Worm (Caenorhabditis elegans) whole organism, L3 larva: ENCODE results near the gene Y43F8B.3.

ENCODE experiments used
- ZK546.5 ChIP-seq: sonication (generic microtip); optimal IDR thresholded peaks from 2 replicates; lab custom pipeline; 2017; ENCODE audit warnings: missing biosample characterization, missing genetic modification characterization
- ama-1 ChIP-seq: fragments of 150-350 bp; optimal IDR thresholded peaks from 2 replicates; lab custom pipeline; 2018
- eor-1 ChIP-seq, 2 experiments: fragments of 150-350 bp; optimal IDR thresholded peaks; 2 replicates each; lab custom pipeline; 2014 to 2018; ENCODE audit warnings: missing biosample characterization in 2 of 2, missing genetic modification characterization in 2 of 2
- lin-39 ChIP-seq: fragments of 150-350 bp; optimal IDR thresholded peaks from 2 replicates; lab custom pipeline; 2018; ENCODE audit warnings: missing biosample characterization, missing genetic modification reagents, missing genetic modification characterization
- nhr-12 ChIP-seq: fragments of 150-350 bp; optimal IDR thresholded peaks from 2 replicates; lab custom pipeline; 2014; ENCODE audit warnings: missing biosample characterization, missing genetic modification characterization
- nhr-25 ChIP-seq: sonication (generic microtip); optimal IDR thresholded peaks from 2 replicates; lab custom pipeline; 2017; ENCODE audit warnings: missing biosample characterization, missing genetic modification characterization
- nhr-67 ChIP-seq: fragments of 150-350 bp; optimal IDR thresholded peaks from 2 replicates; lab custom pipeline; 2014; ENCODE audit warnings: missing biosample characterization, missing genetic modification characterization
- nhr-77 ChIP-seq: fragments of 150-350 bp; optimal IDR thresholded peaks from 2 replicates; lab custom pipeline; 2014; ENCODE audit warnings: missing biosample characterization, missing genetic modification characterization
- pha-4 ChIP-seq: fragments of 150-350 bp; optimal IDR thresholded peaks from 2 replicates; lab custom pipeline; 2014; ENCODE audit warnings: missing biosample characterization, missing genetic modification reagents, missing genetic modification characterization
- pqm-1 ChIP-seq: fragments of 150-350 bp; optimal IDR thresholded peaks from 2 replicates; lab custom pipeline; 2017; ENCODE audit warnings: missing biosample characterization, missing genetic modification characterization, inconsistent platforms
- snpc-4 ChIP-seq: fragments of 150-350 bp; optimal IDR thresholded peaks from 2 replicates; lab custom pipeline; 2014; ENCODE audit warnings: missing biosample characterization, missing genetic modification characterization
- unc-62 ChIP-seq: fragments of 150-350 bp; sonication (generic microtip); optimal IDR thresholded peaks from 4 replicates; lab custom pipeline; 2014; ENCODE audit warnings: missing biosample characterization, missing genetic modification reagents, missing genetic modification characterization

DNA sequence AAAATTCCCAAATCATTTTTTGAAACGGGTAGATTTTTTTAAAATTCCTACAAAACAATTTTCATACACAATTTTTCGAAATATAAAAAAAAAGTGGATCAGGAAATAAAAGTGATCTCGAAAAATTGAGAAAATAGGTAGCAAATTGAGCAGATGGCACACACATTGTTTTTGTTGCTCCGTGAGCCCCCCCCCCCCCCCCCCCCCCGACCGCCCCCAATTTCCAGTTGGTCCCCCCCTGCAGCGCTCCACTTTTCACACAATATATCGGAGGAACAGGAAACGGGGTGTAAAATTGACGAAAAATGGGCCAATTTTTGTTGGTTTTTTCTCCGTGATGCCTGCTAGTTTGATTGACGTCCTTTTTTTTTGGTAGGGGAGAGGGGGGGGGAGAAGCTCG lies 38.0 kb downstream of the Y43F8B.3 start:
- no peak for TF ChIP-seq unc-62 (GFP tag; lab: Kevin White, UChicago)
- no peak for TF ChIP-seq nhr-12 (tag; lab: Kevin White, UChicago)
- TF ChIP-seq eor-1 (tag; optimal IDR thresholded peaks at IDR 0.05; lab: Kevin White, UChicago) = no peak
- no peak for TF ChIP-seq pqm-1 (tag; lab: Kevin White, UChicago)
- no peak for TF ChIP-seq nhr-77 (tag; lab: Kevin White, UChicago)
- no peak for TF ChIP-seq ZK546.5 (tag; lab: Kevin White, UChicago)
- TF ChIP-seq nhr-25 (tag; lab: Kevin White, UChicago) = no peak
- TF ChIP-seq ama-1 (lab: Kevin White, UChicago) = no peak
- TF ChIP-seq nhr-67 = no peak
- TF ChIP-seq pha-4 (tag; lab: Kevin White, UChicago) = no peak
- no peak for TF ChIP-seq snpc-4 (tag; lab: Kevin White, UChicago)
- TF ChIP-seq lin-39 (tag; lab: Kevin White, UChicago) = no peak
